Worm (Caenorhabditis elegans): ENCODE results near the gene T28A11.18.

- TF ChIP-seq sptf-1 (tag; optimal IDR thresholded peaks at IDR 0.05) (no peak), nhr-28 (tag; optimal IDR thresholded peaks at IDR 0.05) (no peak), lsy-2 (tag; optimal IDR thresholded peaks at IDR 0.05) (no peak), ces-1 (GFP tag; optimal IDR thresholded peaks at IDR 0.05) (no peak), pha-4 (tag; optimal IDR thresholded peaks at IDR 0.05) (no peak), unc-62 (GFP tag; optimal IDR thresholded peaks at IDR 0.05) (no peak), ztf-11 (tag; optimal IDR thresholded peaks at IDR 0.05) (no peak), unc-39 (tag; optimal IDR thresholded peaks at IDR 0.05) (no peak), elt-3 (tag; optimal IDR thresholded peaks at IDR 0.05) (no peak), unc-120 (tag; optimal IDR thresholded peaks at IDR 0.05; ENCODE audit: poor library complexity, severe bottlenecking) (no peak), nhr-76 (tag; optimal IDR thresholded peaks at IDR 0.05) (no peak), lin-13 (tag; optimal IDR thresholded peaks at IDR 0.05) (no peak), nhr-237 (tag; optimal IDR thresholded peaks at IDR 0.05) (no peak), tbx-8 (GFP tag; optimal IDR thresholded peaks at IDR 0.05) (no peak)
Observed at ce11 chrV:3244703-3245102, 23.1 kb downstream of the T28A11.18 start, which contains the start of gene srj-7.
